Worm (Caenorhabditis elegans): ENCODE data around the gene F23F12.13.

ce11 chrIII:6500032-6500564 lies 4.6 kb downstream of the F23F12.13 start, which contains the start of gene F23F12.3:
- no peak for TF ChIP-seq unc-39 (tag; optimal IDR thresholded peaks at IDR 0.05)
- no peak for TF ChIP-seq snpc-4 (tag; optimal IDR thresholded peaks at IDR 0.05)
- no peak for TF ChIP-seq pha-4 (tag; optimal IDR thresholded peaks at IDR 0.05)
- TF ChIP-seq sem-2 (GFP tag; optimal IDR thresholded peaks at IDR 0.05), result no peak
- TF ChIP-seq nhr-76 (tag; optimal IDR thresholded peaks at IDR 0.05), result no peak
- TF ChIP-seq nhr-237 (tag; optimal IDR thresholded peaks at IDR 0.05), result no peak
- TF ChIP-seq M03D4.4 (tag; optimal IDR thresholded peaks at IDR 0.05), result no peak
- no peak for TF ChIP-seq ham-2 (GFP tag; optimal IDR thresholded peaks at IDR 0.05)
- TF ChIP-seq ztf-11 (tag; optimal IDR thresholded peaks at IDR 0.05), result no peak
- TF ChIP-seq flh-1 (GFP tag; optimal IDR thresholded peaks at IDR 0.05), result no peak
